Worm (Caenorhabditis elegans) whole organism, late embryonic: ENCODE results near the gene gtf-2F2.
A peak's percentile ranks its signal among the peaks of the same experiment; 100 is the strongest.

Experiments used
- C08G9.2 ChIP-seq: sonication (generic microtip); optimal IDR thresholded peaks from 2 replicates; lab custom pipeline; 2016; ENCODE audit warnings: mild to moderate bottlenecking, missing genetic modification characterization, moderate library complexity, missing compliant biosample characterization
- K09A11.1 ChIP-seq: sonication (generic microtip); optimal IDR thresholded peaks from 2 replicates; lab custom pipeline; 2017; ENCODE audit warnings: antibody characterized with exemption, mild to moderate bottlenecking, missing genetic modification characterization, missing compliant biosample characterization; ENCODE audit not compliant: insufficient read depth
- Y22D7AL.16 ChIP-seq: sonication (generic microtip); optimal IDR thresholded peaks from 2 replicates; lab custom pipeline; 2016; ENCODE audit warnings: missing genetic modification characterization, missing compliant biosample characterization
- ceh-9 ChIP-seq: sonication (generic microtip); optimal IDR thresholded peaks from 2 replicates; lab custom pipeline; 2016; ENCODE audit warnings: mild to moderate bottlenecking, missing genetic modification characterization, inconsistent platforms, missing compliant biosample characterization
- dmd-4 ChIP-seq: sonication (generic microtip); optimal IDR thresholded peaks from 2 replicates; lab custom pipeline; 2016; ENCODE audit warnings: borderline replicate concordance, missing genetic modification characterization, missing compliant biosample characterization
- fkh-10 ChIP-seq: fragments of 150-350 bp; optimal IDR thresholded peaks from 2 replicates; lab custom pipeline; 2014; ENCODE audit warnings: missing biosample characterization, missing genetic modification reagents, missing genetic modification characterization
- hlh-8 ChIP-seq: sonication (generic microtip); optimal IDR thresholded peaks from 2 replicates; lab custom pipeline; 2016; ENCODE audit warnings: missing genotype, missing genetic modification characterization, missing compliant biosample characterization
- lim-6 ChIP-seq: sonication (generic microtip); optimal IDR thresholded peaks from 2 replicates; lab custom pipeline; 2016; ENCODE audit warnings: missing genetic modification characterization, missing compliant biosample characterization
- nfya-1 ChIP-seq: sonication (generic microtip); optimal IDR thresholded peaks from 2 replicates; lab custom pipeline; 2017; ENCODE audit warnings: missing genetic modification characterization, mild to moderate bottlenecking, missing compliant biosample characterization, antibody characterized with exemption, moderate library complexity
- nhr-11 ChIP-seq: fragments of 150-350 bp; optimal IDR thresholded peaks from 2 replicates; lab custom pipeline; 2014; ENCODE audit warnings: missing biosample characterization, missing genetic modification characterization
- sdc-2 ChIP-seq: sonication (generic microtip); optimal IDR thresholded peaks from 2 replicates; lab custom pipeline; 2016; ENCODE audit warnings: missing genotype, missing genetic modification characterization, missing compliant biosample characterization
- sox-4 ChIP-seq: sonication (generic microtip); optimal IDR thresholded peaks from 2 replicates; lab custom pipeline; 2017; ENCODE audit warnings: mild to moderate bottlenecking, missing genetic modification characterization, inconsistent platforms, missing compliant biosample characterization
- tbx-2 ChIP-seq: sonication (generic microtip); optimal IDR thresholded peaks from 2 replicates; lab custom pipeline; 2016; ENCODE audit warnings: missing genetic modification characterization, missing compliant biosample characterization
- unc-86 ChIP-seq: sonication (generic microtip); optimal IDR thresholded peaks from 2 replicates; lab custom pipeline; 2016; ENCODE audit warnings: missing genetic modification characterization, missing compliant biosample characterization

ce11 chrV:18967479-18968056 is 26.2 kb upstream of the gtf-2F2 start, which contains the start of gene Y39B6A.43:
- TF ChIP-seq tbx-2 (peak; percentile 56), lim-6 (no peak), C08G9.2 (peak; percentile 44), Y22D7AL.16 (tag; lab: Kevin White, UChicago) (no peak), nhr-11 (tag; lab: Kevin White, UChicago) (no peak), hlh-8 (tag; lab: Kevin White, UChicago) (no peak), sdc-2 (tag; lab: Kevin White, UChicago) (no peak), unc-86 (tag; lab: Kevin White, UChicago) (peak; percentile 68), dmd-4 (tag; lab: Kevin White, UChicago) (no peak), sox-4 (no peak), K09A11.1 (tag; lab: Kevin White, UChicago) (peak; percentile 19), ceh-9 (tag; lab: Kevin White, UChicago) (no peak), nfya-1 (peak; percentile 89), fkh-10 (GFP tag; lab: Kevin White, UChicago) (peak; percentile 49)
